Fruit fly (Drosophila melanogaster) whole organism: ENCODE measurements around the gene CG7201.

Experiments used
- CG8478 ChIP-seq: fragments of >200 bp; optimal IDR thresholded peaks from 2 replicates; lab custom pipeline; 2018; ENCODE audit warnings: inconsistent platforms
- Dll ChIP-seq: fragments of >200 bp; optimal IDR thresholded peaks from 2 replicates; lab custom pipeline; 2017
- EcR ChIP-seq, 2 experiments: fragments of >200 bp; optimal IDR thresholded peaks; 2 replicates each; lab custom pipeline; 2017; ENCODE audit warnings: missing biosample characterization in 2 of 2, missing genetic modification characterization in 2 of 2, missing genetic modification reagents in 2 of 2
- pan ChIP-seq: fragments of >200 bp; optimal IDR thresholded peaks from 2 replicates; lab custom pipeline; 2017
- psq ChIP-seq: fragments of >200 bp; optimal IDR thresholded peaks from 2 replicates; lab custom pipeline; 2017
- usp ChIP-seq: fragments of >200 bp; optimal IDR thresholded peaks from 2 replicates; lab custom pipeline; 2017; ENCODE audit warnings: missing biosample characterization, missing genetic modification characterization, mixed read lengths

- TF ChIP-seq usp (GFP tag; lab: Kevin White, UChicago) (no peak), psq (no peak), pan (lab: Kevin White, UChicago) (no peak), Dll (lab: Kevin White, UChicago) (no peak), EcR (GFP tag; optimal IDR thresholded peaks at IDR 0.05; lab: Kevin White, UChicago) (no peak), CG8478 (lab: Kevin White, UChicago) (no peak)
These were observed 41.2 kb upstream of the CG7201 start, which contains the start of gene Cpr66Cb for dm6 chr3L:8336372-8336771.
